Fruit fly (Drosophila melanogaster) whole organism: ENCODE measurements around the gene Klp64D.

ENCODE experiments used
- Dll ChIP-seq: fragments of >200 bp; optimal IDR thresholded peaks from 2 replicates; lab custom pipeline; 2017
- EcR ChIP-seq, 2 experiments: fragments of >200 bp; optimal IDR thresholded peaks; 2 replicates each; lab custom pipeline; 2017; ENCODE audit warnings: missing biosample characterization in 2 of 2, missing genetic modification characterization in 2 of 2, missing genetic modification reagents in 2 of 2
- pan ChIP-seq: fragments of >200 bp; optimal IDR thresholded peaks from 2 replicates; lab custom pipeline; 2017
- psq ChIP-seq: fragments of >200 bp; optimal IDR thresholded peaks from 2 replicates; lab custom pipeline; 2017
- usp ChIP-seq: fragments of >200 bp; optimal IDR thresholded peaks from 2 replicates; lab custom pipeline; 2017; ENCODE audit warnings: missing biosample characterization, missing genetic modification characterization, mixed read lengths

DNA sequence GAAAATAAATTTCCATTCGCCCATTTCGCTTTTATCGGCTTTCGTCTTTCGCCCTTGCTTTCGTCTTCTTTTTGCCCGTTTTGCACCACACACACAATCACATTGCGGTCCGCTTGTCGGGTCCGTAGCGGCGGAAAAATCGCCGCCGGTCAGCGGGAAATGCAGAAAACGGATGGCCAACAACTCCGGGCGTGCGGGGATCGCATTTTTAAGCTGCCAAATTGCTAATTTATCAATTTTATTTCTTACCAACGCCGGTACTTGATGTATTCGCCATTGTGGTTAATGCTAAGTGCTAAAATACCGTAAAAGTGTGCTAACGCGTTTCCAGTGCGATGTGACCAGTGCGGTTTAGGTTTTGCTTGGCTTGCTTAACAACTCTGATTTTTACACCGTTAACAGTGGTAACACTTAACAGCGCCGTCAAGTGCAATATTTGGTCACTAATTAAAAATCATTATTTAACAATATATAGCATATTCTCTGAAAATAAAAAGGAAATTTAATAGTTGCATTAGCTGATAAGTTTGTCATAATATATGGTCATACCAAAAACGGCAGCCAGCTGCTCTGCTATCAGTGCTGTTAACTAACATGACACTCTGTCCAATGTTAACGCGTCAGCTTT, 6.8 kb upstream of the Klp64D start, which contains the start of the genes Uev1A and Membrin:
- no peak for TF ChIP-seq pan (lab: Kevin White, UChicago)
- TF ChIP-seq psq (lab: Kevin White, UChicago) = no peak
- no peak for TF ChIP-seq Dll (lab: Kevin White, UChicago)
- TF ChIP-seq usp = no peak
- TF ChIP-seq EcR (GFP tag; optimal IDR thresholded peaks at IDR 0.05; lab: Kevin White, UChicago) = no peak
